Worm (Caenorhabditis elegans) whole organism, L4 larva: ENCODE measurements around the gene ZK813.1.

ENCODE experiments used
- F10B5.3 ChIP-seq: sonication (generic microtip); optimal IDR thresholded peaks from 2 replicates; lab custom pipeline; 2016; ENCODE audit warnings: mild to moderate bottlenecking, missing genetic modification characterization, missing compliant biosample characterization
- F26F4.8 ChIP-seq: fragments of 200-800 bp; sonication (Bioruptor generic); conservative IDR thresholded peaks from 2 replicates; pipeline ENCODE4 v1.3.6; 2022; ENCODE audit warnings: missing genetic modification characterization, missing compliant biosample characterization
- F44E2.7 ChIP-seq: fragments of 200-800 bp; sonication (Bioruptor generic); IDR thresholded peaks from 2 replicates; pipeline ENCODE4 v2.1.2; 2022; ENCODE audit warnings: missing genetic modification characterization, missing compliant biosample characterization
- F49E8.2 ChIP-seq: sonication (generic microtip); optimal IDR thresholded peaks from 2 replicates; lab custom pipeline; 2016; ENCODE audit warnings: missing compliant biosample characterization, mild to moderate bottlenecking, missing genetic modification characterization, borderline replicate concordance
- R02D3.7 ChIP-seq: fragments of 150-350 bp; sonication (generic microtip); optimal IDR thresholded peaks from 3 replicates; lab custom pipeline; 2014; ENCODE audit warnings: missing biosample characterization, missing genetic modification characterization
- Y5F2A.4 ChIP-seq: fragments of 200-800 bp; sonication (Bioruptor generic); optimal IDR thresholded peaks from 2 replicates; lab custom pipeline; 2018; ENCODE audit warnings: mild to moderate bottlenecking, missing genetic modification characterization, missing compliant biosample characterization
- ZK546.5 ChIP-seq, 2 experiments: sonication (generic microtip); optimal IDR thresholded peaks; 2 replicates each; lab custom pipeline; 2017; ENCODE audit warnings: missing biosample characterization in 2 of 2, missing genetic modification characterization in 2 of 2
- aha-1 ChIP-seq: fragments of 150-350 bp; peaks from one replicate; lab custom pipeline; 2014; ENCODE audit warnings: missing biosample characterization, missing genetic modification characterization
- ceh-20 ChIP-seq: fragments of 200-800 bp; sonication (Bioruptor generic); IDR thresholded peaks from 2 replicates; pipeline ENCODE4 v1.3.6; 2022; ENCODE audit warnings: missing genetic modification reagents, missing genetic modification characterization, missing compliant biosample characterization
- ces-1 ChIP-seq: fragments of 150-350 bp; sonication (generic microtip); optimal IDR thresholded peaks from 4 replicates; lab custom pipeline; 2014; ENCODE audit warnings: missing biosample characterization, missing genetic modification reagents, missing genetic modification characterization
- ctbp-1 ChIP-seq: fragments of 200-800 bp; sonication (Bioruptor generic); IDR thresholded peaks from 2 replicates; pipeline ENCODE4 v1.3.6; 2022; ENCODE audit warnings: missing genetic modification reagents, missing genetic modification characterization, missing compliant biosample characterization
- daf-12 ChIP-seq: fragments of 150-350 bp; optimal IDR thresholded peaks from 2 replicates; lab custom pipeline; 2014; ENCODE audit warnings: missing biosample characterization, missing genetic modification reagents, missing genetic modification characterization
- daf-19 ChIP-seq: fragments of 200-800 bp; sonication (Bioruptor generic); conservative IDR thresholded peaks from 2 replicates; pipeline ENCODE4 v1.3.6; 2022; ENCODE audit warnings: missing genetic modification characterization, missing compliant biosample characterization
- daf-8 ChIP-seq: fragments of 200-800 bp; sonication (Bioruptor generic); IDR thresholded peaks from 2 replicates; pipeline ENCODE4 v1.3.6; 2022; ENCODE audit warnings: missing genetic modification characterization, missing compliant biosample characterization
- dmd-6 ChIP-seq: fragments of 200-800 bp; sonication (Bioruptor generic); IDR thresholded peaks from 2 replicates; pipeline ENCODE4 v1.3.6; 2022; ENCODE audit warnings: missing genetic modification reagents, missing genetic modification characterization, missing compliant biosample characterization
- duxl-1 ChIP-seq: sonication (generic microtip); optimal IDR thresholded peaks from 2 replicates; lab custom pipeline; 2016; ENCODE audit warnings: mild to moderate bottlenecking, missing genetic modification characterization, moderate library complexity, missing compliant biosample characterization; ENCODE audit not compliant: poor library complexity
- fkh-10 ChIP-seq: fragments of 150-350 bp; optimal IDR thresholded peaks from 2 replicates; lab custom pipeline; 2014; ENCODE audit warnings: missing biosample characterization, missing genetic modification reagents, missing genetic modification characterization
- gei-8 ChIP-seq: fragments of 200-800 bp; sonication (Bioruptor generic); optimal IDR thresholded peaks from 2 replicates; lab custom pipeline; 2018; ENCODE audit warnings: mild to moderate bottlenecking, missing genetic modification characterization, missing compliant biosample characterization
- hlh-30 ChIP-seq: sonication (generic microtip); optimal IDR thresholded peaks from 2 replicates; lab custom pipeline; 2017; ENCODE audit warnings: antibody characterized with exemption, mild to moderate bottlenecking, missing genetic modification characterization, missing compliant biosample characterization; ENCODE audit not compliant: insufficient read depth
- hmg-1.1 ChIP-seq: fragments of 200-800 bp; sonication (Bioruptor generic); IDR thresholded peaks from 2 replicates; pipeline ENCODE4 v1.3.6; 2022; ENCODE audit warnings: missing genetic modification reagents, missing genetic modification characterization, missing compliant biosample characterization
- lim-7 ChIP-seq: fragments of 200-800 bp; sonication (Bioruptor generic); IDR thresholded peaks from 2 replicates; pipeline ENCODE4 v1.3.6; 2022; ENCODE audit warnings: missing genetic modification characterization, missing compliant biosample characterization
- lin-1 ChIP-seq: fragments of 200-800 bp; sonication (Bioruptor generic); IDR thresholded peaks from 2 replicates; pipeline ENCODE4 v1.3.6; 2022; ENCODE audit warnings: missing genetic modification reagents, missing genetic modification characterization, missing compliant biosample characterization
- lin-15B ChIP-seq: fragments of 150-350 bp; sonication (generic microtip); optimal IDR thresholded peaks from 3 replicates; lab custom pipeline; 2014; ENCODE audit warnings: missing biosample characterization, missing genetic modification characterization
- lin-38 ChIP-seq: fragments of 200-800 bp; sonication (Bioruptor generic); IDR thresholded peaks from 2 replicates; pipeline ENCODE4 v1.3.6; 2022; ENCODE audit warnings: missing genetic modification reagents, missing genetic modification characterization, missing compliant biosample characterization
- lsy-2 ChIP-seq, 2 experiments: fragments of 150-350 bp in 1 of 2; sonication (generic microtip) in 1 of 2; optimal IDR thresholded peaks; 2 replicates each; lab custom pipeline; 2014 to 2017; ENCODE audit warnings: missing biosample characterization in 2 of 2, missing genetic modification characterization in 2 of 2
- madf-9 ChIP-seq: fragments of 200-800 bp; sonication (Bioruptor generic); conservative IDR thresholded peaks from 2 replicates; pipeline ENCODE4 v1.3.6; 2022; ENCODE audit warnings: missing genetic modification reagents, missing genetic modification characterization, missing compliant biosample characterization
- mdt-29 ChIP-seq: fragments of 200-800 bp; sonication (Bioruptor generic); IDR thresholded peaks from 2 replicates; pipeline ENCODE4 v1.3.6; 2022; ENCODE audit warnings: missing genetic modification reagents, missing genetic modification characterization, missing compliant biosample characterization
- nhr-11 ChIP-seq: fragments of 150-350 bp; optimal IDR thresholded peaks from 2 replicates; lab custom pipeline; 2014; ENCODE audit warnings: missing biosample characterization, missing genetic modification characterization
- nhr-237 ChIP-seq: sonication (generic microtip); optimal IDR thresholded peaks from 2 replicates; lab custom pipeline; 2017; ENCODE audit warnings: missing biosample characterization, missing genetic modification characterization
- nhr-41 ChIP-seq: fragments of 200-800 bp; sonication (Bioruptor generic); IDR thresholded peaks from 2 replicates; pipeline ENCODE4 v1.3.6; 2022; ENCODE audit warnings: missing genetic modification reagents, missing genetic modification characterization, missing compliant biosample characterization
- nhr-42 ChIP-seq: fragments of 200-800 bp; sonication (Bioruptor generic); IDR thresholded peaks from 2 replicates; pipeline ENCODE4 v1.3.6; 2022; ENCODE audit warnings: missing genetic modification characterization, missing compliant biosample characterization
- nhr-77 ChIP-seq: fragments of 150-350 bp; optimal IDR thresholded peaks from 2 replicates; lab custom pipeline; 2014; ENCODE audit warnings: missing biosample characterization, missing genetic modification characterization
- pha-4 ChIP-seq, 2 experiments: fragments of 150-350 bp in 1 of 2; fragments of 200-800 bp in 1 of 2; sonication (Bioruptor generic) in 1 of 2; IDR thresholded peaks in 1 of 2; optimal IDR thresholded peaks in 1 of 2; 2 replicates each; pipeline versions ENCODE4 v1.3.6 to Lab custom; 2014 to 2022; ENCODE audit warnings: missing genetic modification characterization in 2 of 2, missing genetic modification reagents in 2 of 2, missing biosample characterization in 1 of 2, missing compliant biosample characterization in 1 of 2
- sdz-12 ChIP-seq: fragments of 200-800 bp; sonication (Bioruptor generic); optimal IDR thresholded peaks from 2 replicates; lab custom pipeline; 2018; ENCODE audit warnings: mild to moderate bottlenecking, missing genetic modification characterization, missing compliant biosample characterization
- set-16 ChIP-seq: fragments of 200-800 bp; sonication (Bioruptor generic); IDR thresholded peaks from 2 replicates; pipeline ENCODE4 v1.3.6; 2022; ENCODE audit warnings: missing genetic modification reagents, missing genetic modification characterization, missing compliant biosample characterization
- skn-1 ChIP-seq: fragments of 150-350 bp; optimal IDR thresholded peaks from 2 replicates; lab custom pipeline; 2014; ENCODE audit warnings: missing biosample characterization, missing genetic modification characterization
- spr-1 ChIP-seq: sonication (generic microtip); optimal IDR thresholded peaks from 2 replicates; lab custom pipeline; 2016; ENCODE audit warnings: mild to moderate bottlenecking, missing genetic modification characterization, missing compliant biosample characterization
- spr-3 ChIP-seq: fragments of 200-800 bp; sonication (Bioruptor generic); optimal IDR thresholded peaks from 2 replicates; lab custom pipeline; 2018; ENCODE audit warnings: mild to moderate bottlenecking, missing genetic modification characterization, missing compliant biosample characterization
- vab-7 ChIP-seq: fragments of 200-800 bp; sonication (Bioruptor generic); IDR thresholded peaks from 2 replicates; pipeline ENCODE4 v1.3.6; 2022; ENCODE audit warnings: missing genetic modification reagents, missing genetic modification characterization, missing compliant biosample characterization
- zfp-2 ChIP-seq: sonication (generic microtip); optimal IDR thresholded peaks from 2 replicates; lab custom pipeline; 2016; ENCODE audit warnings: mild to moderate bottlenecking, missing genetic modification characterization, missing compliant biosample characterization
- ztf-11 ChIP-seq: fragments of 150-350 bp; optimal IDR thresholded peaks from 2 replicates; lab custom pipeline; 2014; ENCODE audit warnings: missing biosample characterization, missing genetic modification characterization

The ZK813.1 gene

DNA sequence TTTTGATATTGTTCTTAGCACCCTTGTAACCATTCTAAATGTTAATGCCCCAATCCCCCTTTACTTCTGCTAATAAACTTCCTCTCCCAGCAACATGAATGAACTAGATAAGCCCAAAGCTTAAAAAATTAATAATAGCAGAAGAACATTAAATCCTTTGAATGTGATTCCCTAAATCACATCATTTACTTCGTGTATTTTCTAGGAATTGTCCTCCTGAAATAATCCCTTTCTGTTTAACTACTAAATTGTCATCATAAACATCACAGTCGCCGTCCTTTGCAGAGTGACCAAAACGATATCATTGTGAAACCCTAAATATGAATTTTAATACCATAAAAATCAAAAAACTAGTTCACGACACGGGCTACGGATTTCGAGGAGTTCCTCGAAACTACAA lies 30.0 kb upstream of the ZK813.1 start:
- TF ChIP-seq aha-1 (tag; lab: Kevin White, UChicago) (no peak), hmg-1.1 (no peak), fkh-10 (GFP tag; lab: Kevin White, UChicago) (no peak), nhr-77 (tag; lab: Kevin White, UChicago) (no peak), lsy-2 (tag; optimal IDR thresholded peaks at IDR 0.05; lab: Kevin White, UChicago) (no peak), nhr-41 (GFP tag; lab: Robert Waterston, UW) (no peak), Y5F2A.4 (GFP tag; lab: Kevin White, UChicago) (no peak), set-16 (no peak), F26F4.8 (GFP tag; lab: Robert Waterston, UW) (no peak), lin-15B (tag; lab: Kevin White, UChicago) (no peak), F44E2.7 (GFP tag; lab: Robert Waterston, UW) (no peak), R02D3.7 (tag; lab: Kevin White, UChicago) (no peak)

DNA sequence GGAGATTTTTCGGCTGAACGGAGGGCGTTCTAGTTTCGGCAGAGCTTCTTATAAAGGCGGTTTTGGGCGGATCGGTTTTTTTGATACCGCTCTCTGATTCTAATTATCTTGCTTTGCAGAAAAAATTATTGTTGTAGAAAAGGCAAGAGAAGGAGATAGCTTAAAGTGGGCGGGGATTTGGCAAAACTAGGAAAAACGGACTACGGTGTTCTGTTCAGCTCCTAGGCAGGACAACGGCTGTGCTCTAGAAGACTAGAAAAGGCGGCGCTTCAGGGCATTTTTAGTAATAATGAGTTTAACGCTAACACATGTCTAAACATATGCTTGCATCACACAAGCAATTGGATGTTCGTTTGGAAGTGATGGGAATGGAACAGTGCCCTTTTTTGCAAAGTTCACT lies 27.0 kb upstream of the ZK813.1 start, which contains the start of gene C04F6.7:
Gene C04F6.7 (minus strand): TSS at position 101 of the 400 bp plus-strand sequence.
- no peak for TF ChIP-seq hlh-30 (tag; lab: Kevin White, UChicago)
- no peak for TF ChIP-seq skn-1 (tag; lab: Kevin White, UChicago)
- no peak for TF ChIP-seq daf-8
- no peak for TF ChIP-seq F10B5.3 (tag; lab: Kevin White, UChicago)
- no peak for TF ChIP-seq ztf-11 (tag; lab: Kevin White, UChicago)
- no peak for TF ChIP-seq zfp-2 (tag; lab: Kevin White, UChicago)
- no peak for TF ChIP-seq spr-1
- no peak for TF ChIP-seq dmd-6 (GFP tag; lab: Robert Waterston, UW)
- no peak for TF ChIP-seq sdz-12 (GFP tag; lab: Kevin White, UChicago)
- no peak for TF ChIP-seq duxl-1 (tag; lab: Kevin White, UChicago)
- TF ChIP-seq mdt-29 (GFP tag; lab: Robert Waterston, UW) = no peak
- no peak for TF ChIP-seq ZK546.5 (tag; optimal IDR thresholded peaks at IDR 0.05; lab: Kevin White, UChicago)
- TF ChIP-seq F49E8.2 = no peak
- no peak for TF ChIP-seq lin-1
- TF ChIP-seq pha-4 (GFP tag; IDR thresholded peaks at IDR 0.05; lab: Robert Waterston, UW) = no peak
- TF ChIP-seq pha-4 (tag; optimal IDR thresholded peaks at IDR 0.05; lab: Kevin White, UChicago) = no peak
- no peak for TF ChIP-seq gei-8 (GFP tag; lab: Kevin White, UChicago)
- TF ChIP-seq vab-7 (GFP tag; lab: Robert Waterston, UW) = no peak
- TF ChIP-seq daf-12 = no peak

DNA sequence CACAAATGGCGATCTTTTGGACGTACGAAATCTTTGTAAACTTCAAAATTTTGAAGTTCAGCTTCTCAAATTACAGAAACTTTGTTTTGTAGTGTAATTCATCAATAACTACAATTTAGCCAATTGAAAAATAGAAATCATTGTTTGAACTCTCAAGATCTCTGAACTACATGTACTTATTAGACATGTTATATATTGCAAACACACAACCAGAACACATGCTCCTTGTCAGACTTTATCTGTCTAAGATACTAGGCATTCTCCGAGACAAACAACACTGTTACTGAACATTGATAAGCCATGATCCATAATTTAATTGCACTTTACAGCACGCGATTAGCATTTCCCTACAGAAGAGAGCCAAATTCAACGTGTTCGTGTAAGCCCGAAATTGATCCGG lies 21.6 kb upstream of the ZK813.1 start, which contains the start of gene ZK813.6:
Gene ZK813.6 (plus strand): TSS at position 301 of the 400 bp plus-strand sequence.
- no peak for TF ChIP-seq ZK546.5 (tag; optimal IDR thresholded peaks at IDR 0.05; lab: Kevin White, UChicago)
- no peak for TF ChIP-seq lin-15B (tag; lab: Kevin White, UChicago)
- TF ChIP-seq lin-1 = no peak

DNA sequence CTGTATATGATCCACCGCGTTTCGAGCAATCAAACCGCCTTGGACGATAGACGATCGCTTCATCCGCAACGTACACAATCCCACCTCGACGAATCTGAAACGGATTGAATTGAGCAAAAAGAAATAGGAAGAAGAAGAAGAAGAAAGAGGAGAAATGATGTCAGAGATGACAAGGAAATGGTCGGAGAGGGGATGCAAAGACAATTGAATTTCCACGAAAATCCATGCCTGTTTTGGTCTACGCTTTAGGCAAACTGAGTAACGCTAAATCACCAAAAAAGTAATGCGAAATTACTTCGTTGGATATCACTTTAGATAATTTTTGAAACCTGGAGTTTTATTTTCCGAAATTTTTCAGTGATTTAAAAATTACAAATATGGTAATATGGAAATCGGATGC lies 17.0 kb upstream of the ZK813.1 start:
- TF ChIP-seq fkh-10 (GFP tag; lab: Kevin White, UChicago) = peak; percentile 48
- TF ChIP-seq spr-3 (GFP tag; lab: Kevin White, UChicago) = no peak
- TF ChIP-seq ces-1 (GFP tag; lab: Kevin White, UChicago) = peak; percentile 73

DNA sequence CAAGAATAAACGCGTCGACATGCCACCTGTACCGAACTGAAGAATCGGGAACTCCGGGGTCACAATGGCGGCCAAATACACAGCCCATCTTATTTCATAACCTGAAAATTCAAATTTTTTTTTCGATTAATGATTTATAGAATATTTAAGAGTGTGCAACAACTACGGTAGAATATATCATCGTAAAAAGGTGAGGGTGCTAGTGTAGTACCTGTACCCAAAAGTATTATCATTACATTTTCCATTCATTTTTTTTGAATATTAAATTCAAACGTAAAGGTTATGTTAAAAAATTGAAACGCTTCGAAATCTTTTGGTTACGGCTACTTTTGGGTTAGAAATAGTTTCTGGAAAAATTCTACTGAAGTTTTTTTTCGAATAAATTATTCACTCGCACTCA lies 16.1 kb upstream of the ZK813.1 start, which contains the start of gene ZK813.4:
Gene ZK813.4 (minus strand): TSS at position 101 of the 400 bp plus-strand sequence.
- TF ChIP-seq nhr-11 (no peak), nhr-42 (GFP tag; lab: Robert Waterston, UW) (no peak), ceh-20 (GFP tag; lab: Robert Waterston, UW) (no peak), lim-7 (GFP tag; lab: Robert Waterston, UW) (no peak), lin-38 (GFP tag; lab: Robert Waterston, UW) (no peak), madf-9 (GFP tag; lab: Robert Waterston, UW) (no peak), ctbp-1 (no peak), daf-19 (GFP tag; lab: Robert Waterston, UW) (no peak), spr-1 (no peak), nhr-237 (no peak)
- TF ChIP-seq, all 104 proteins: peak for 0
